Worm (Caenorhabditis elegans) whole organism, L4 larva: ENCODE measurements around the gene ZK930.4.

Experiments
- Y105C5A.15 ChIP-seq: fragments of 200-800 bp; sonication (Bioruptor generic); IDR thresholded peaks from 2 replicates; pipeline ENCODE4 v1.3.6; 2022; ENCODE audit warnings: missing genetic modification characterization, missing compliant biosample characterization
- daf-8 ChIP-seq: fragments of 200-800 bp; sonication (Bioruptor generic); IDR thresholded peaks from 2 replicates; pipeline ENCODE4 v1.3.6; 2022; ENCODE audit warnings: missing genetic modification characterization, missing compliant biosample characterization
- egl-27 ChIP-seq: sonication (generic microtip); optimal IDR thresholded peaks from 3 replicates; lab custom pipeline; 2017; ENCODE audit warnings: missing biosample characterization, missing genetic modification reagents, missing genetic modification characterization
- mdl-1 ChIP-seq, 2 experiments: fragments of 150-350 bp in 1 of 2; sonication (generic microtip) in 1 of 2; optimal IDR thresholded peaks; 2 replicates each; lab custom pipeline; 2014 to 2017; ENCODE audit warnings: missing biosample characterization in 2 of 2, missing genetic modification characterization in 2 of 2
- nhr-11 ChIP-seq: fragments of 150-350 bp; optimal IDR thresholded peaks from 2 replicates; lab custom pipeline; 2014; ENCODE audit warnings: missing biosample characterization, missing genetic modification characterization
- nhr-28 ChIP-seq: fragments of 150-350 bp; optimal IDR thresholded peaks from 2 replicates; lab custom pipeline; 2014; ENCODE audit warnings: missing biosample characterization, missing genetic modification characterization
- nhr-76 ChIP-seq: fragments of 150-350 bp; optimal IDR thresholded peaks from 2 replicates; lab custom pipeline; 2014; ENCODE audit warnings: missing biosample characterization, missing genetic modification characterization
- nhr-77 ChIP-seq: fragments of 150-350 bp; optimal IDR thresholded peaks from 2 replicates; lab custom pipeline; 2014; ENCODE audit warnings: missing biosample characterization, missing genetic modification characterization
- skn-1 ChIP-seq: fragments of 150-350 bp; optimal IDR thresholded peaks from 2 replicates; lab custom pipeline; 2014; ENCODE audit warnings: missing biosample characterization, missing genetic modification characterization
- snpc-4 ChIP-seq: fragments of 150-350 bp; optimal IDR thresholded peaks from 2 replicates; lab custom pipeline; 2014; ENCODE audit warnings: missing biosample characterization, missing genetic modification characterization
- unc-39 ChIP-seq: sonication (generic microtip); optimal IDR thresholded peaks from 2 replicates; lab custom pipeline; 2017; ENCODE audit warnings: missing biosample characterization, missing genetic modification characterization

DNA sequence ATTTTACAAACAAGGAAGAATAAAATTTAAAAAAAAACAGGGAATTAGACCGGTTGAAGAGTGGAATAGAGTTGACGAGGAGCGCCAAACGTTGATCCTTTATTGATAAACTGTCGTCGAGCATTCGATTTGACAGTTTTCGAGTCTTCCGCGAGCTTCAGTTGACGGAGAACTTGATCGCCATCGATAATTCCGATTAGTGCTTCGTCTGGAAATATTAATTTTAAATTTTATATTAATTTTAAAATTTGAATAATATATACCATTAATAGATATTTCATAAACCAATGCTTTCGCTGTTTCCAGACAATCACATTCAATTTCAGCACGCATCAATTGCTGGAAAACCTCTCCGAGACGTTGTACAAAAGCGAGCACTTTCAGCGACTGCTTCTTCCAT, 40.7 kb upstream of the ZK930.4 start, which contains the start of gene K12D12.4:
- TF ChIP-seq unc-39 (no peak), mdl-1 (tag; optimal IDR thresholded peaks at IDR 0.05; lab: Kevin White, UChicago) (no peak), daf-8 (no peak), nhr-11 (tag; lab: Kevin White, UChicago) (no peak), egl-27 (no peak), nhr-77 (tag; lab: Kevin White, UChicago) (no peak), nhr-76 (no peak), snpc-4 (tag; lab: Kevin White, UChicago) (no peak), nhr-28 (tag; lab: Kevin White, UChicago) (no peak), Y105C5A.15 (GFP tag; lab: Robert Waterston, UW) (no peak), skn-1 (tag; lab: Kevin White, UChicago) (no peak)
